Fruit fly (Drosophila melanogaster) whole organism, embryonic: ENCODE results near the gene CHKov1.
A peak's percentile ranks its signal among the peaks of the same experiment; 100 is the strongest.

Experiments used
- Bdp1 ChIP-seq: fragments of 200-800 bp; sonication (Bioruptor generic); optimal IDR thresholded peaks from 3 replicates; lab custom pipeline; 2016; ENCODE audit warnings: missing biosample characterization, missing genetic modification characterization
- Bgb ChIP-seq: fragments of 200-800 bp; sonication (Bioruptor generic); IDR thresholded peaks from 2 replicates; pipeline ENCODE4 v1.3.6; 2022; ENCODE audit warnings: missing biosample characterization, missing genetic modification characterization; ENCODE audit not compliant: partially characterized antibody
- CG10431 ChIP-seq: fragments of 200-800 bp; sonication (Bioruptor generic); optimal IDR thresholded peaks from 3 replicates; lab custom pipeline; 2018; ENCODE audit warnings: missing biosample characterization, mild to moderate bottlenecking, missing genetic modification characterization
- CG12071 ChIP-seq: fragments of 200-800 bp; sonication (Bioruptor generic); optimal IDR thresholded peaks from 3 replicates; lab custom pipeline; 2018; ENCODE audit warnings: missing biosample characterization, mild to moderate bottlenecking, missing genetic modification characterization
- CG13296 ChIP-seq: fragments of 200-800 bp; sonication (Bioruptor generic); optimal IDR thresholded peaks from 3 replicates; lab custom pipeline; 2018; ENCODE audit warnings: missing biosample characterization, mild to moderate bottlenecking, missing genetic modification characterization
- CG13424 ChIP-seq: fragments of 200-800 bp; sonication (Bioruptor generic); optimal IDR thresholded peaks from 2 replicates; lab custom pipeline; 2019; ENCODE audit warnings: missing biosample characterization, mild to moderate bottlenecking, missing genetic modification characterization, moderate library complexity
- CG13894 ChIP-seq: fragments of 200-800 bp; sonication (Bioruptor generic); optimal IDR thresholded peaks from 3 replicates; lab custom pipeline; 2018; ENCODE audit warnings: missing biosample characterization, mild to moderate bottlenecking, missing genetic modification characterization, moderate library complexity
- CG14860 ChIP-seq: fragments of 200-800 bp; sonication (Bioruptor generic); IDR thresholded peaks from 3 replicates; pipeline ENCODE4 v1.3.6; 2022; ENCODE audit warnings: missing biosample characterization, missing genetic modification characterization; ENCODE audit not compliant: partially characterized antibody
- CG14965 ChIP-seq: fragments of 200-800 bp; sonication (Bioruptor generic); optimal IDR thresholded peaks from 2 replicates; lab custom pipeline; 2016; ENCODE audit warnings: missing biosample characterization, missing genetic modification characterization, borderline replicate concordance
- CG17385 ChIP-seq: fragments of 200-800 bp; sonication (Bioruptor generic); optimal IDR thresholded peaks from 3 replicates; lab custom pipeline; 2018; ENCODE audit warnings: missing biosample characterization, mild to moderate bottlenecking, missing genetic modification characterization
- CG1792 ChIP-seq: fragments of 200-800 bp; sonication (Bioruptor generic); optimal IDR thresholded peaks from 2 replicates; lab custom pipeline; 2016; ENCODE audit warnings: missing biosample characterization, missing genetic modification characterization
- CG2199 ChIP-seq: fragments of 200-800 bp; sonication (Bioruptor generic); IDR thresholded peaks from 3 replicates; pipeline ENCODE4 v1.3.6; 2022; ENCODE audit warnings: missing biosample characterization, missing genetic modification characterization
- CG2678 ChIP-seq: fragments of 200-800 bp; sonication (Bioruptor generic); optimal IDR thresholded peaks from 3 replicates; lab custom pipeline; 2019; ENCODE audit warnings: missing biosample characterization, mild to moderate bottlenecking, missing genetic modification characterization, moderate library complexity
- CG30020 ChIP-seq: fragments of 200-800 bp; optimal IDR thresholded peaks from 2 replicates; lab custom pipeline; 2019; ENCODE audit warnings: missing biosample characterization, mild to moderate bottlenecking, missing genetic modification characterization, moderate library complexity
- CG30403 ChIP-seq: fragments of 200-800 bp; sonication (Bioruptor generic); optimal IDR thresholded peaks from 3 replicates; lab custom pipeline; 2016; ENCODE audit warnings: missing biosample characterization, missing genetic modification characterization
- CG3281 ChIP-seq: fragments of 200-800 bp; sonication (Bioruptor generic); optimal IDR thresholded peaks from 3 replicates; lab custom pipeline; 2017; ENCODE audit warnings: missing biosample characterization, mild to moderate bottlenecking, missing genetic modification characterization
- CG34376 ChIP-seq: fragments of 200-800 bp; sonication (Bioruptor generic); optimal IDR thresholded peaks from 2 replicates; lab custom pipeline; 2018; ENCODE audit warnings: missing biosample characterization, mild to moderate bottlenecking, missing genetic modification characterization
- CG3995 ChIP-seq: fragments of 200-800 bp; sonication (Bioruptor generic); optimal IDR thresholded peaks from 3 replicates; lab custom pipeline; 2016; ENCODE audit warnings: missing biosample characterization, missing genetic modification characterization
- CG42726 ChIP-seq: fragments of 200-800 bp; sonication (Bioruptor generic); IDR thresholded peaks from 2 replicates; pipeline ENCODE4 v1.3.6; 2022; ENCODE audit warnings: missing biosample characterization, missing genetic modification characterization; ENCODE audit not compliant: partially characterized antibody
- CG4404 ChIP-seq: fragments of 200-800 bp; sonication (Bioruptor generic); IDR thresholded peaks from 2 replicates; pipeline ENCODE4 v1.3.6; 2022; ENCODE audit warnings: missing biosample characterization, missing genetic modification characterization
- CG6175 ChIP-seq: fragments of 200-800 bp; sonication (Bioruptor generic); IDR thresholded peaks from 3 replicates; pipeline ENCODE4 v1.3.6; 2022; ENCODE audit warnings: missing biosample characterization, missing genetic modification characterization
- CG7357 ChIP-seq: fragments of 200-800 bp; sonication (Bioruptor generic); IDR thresholded peaks from 3 replicates; pipeline ENCODE4 v1.3.6; 2022; ENCODE audit warnings: missing biosample characterization, missing genetic modification characterization
- CG8089 ChIP-seq: fragments of 200-800 bp; sonication (Bioruptor generic); optimal IDR thresholded peaks from 3 replicates; lab custom pipeline; 2016; ENCODE audit warnings: missing biosample characterization, missing genetic modification characterization
- CG9215 ChIP-seq: fragments of 200-800 bp; sonication (Bioruptor generic); IDR thresholded peaks from 2 replicates; pipeline ENCODE4 v1.3.6; 2022; ENCODE audit warnings: missing biosample characterization, missing genetic modification characterization
- Camta ChIP-seq: fragments of 200-800 bp; sonication (Bioruptor generic); optimal IDR thresholded peaks from 2 replicates; lab custom pipeline; 2016; ENCODE audit warnings: missing biosample characterization, missing genetic modification characterization
- D19B ChIP-seq: fragments of 200-800 bp; sonication (Bioruptor generic); optimal IDR thresholded peaks from 2 replicates; lab custom pipeline; 2017; ENCODE audit warnings: missing biosample characterization, mild to moderate bottlenecking, missing genetic modification characterization
- Dp ChIP-seq: fragments of 200-800 bp; sonication (Bioruptor generic); optimal IDR thresholded peaks from 2 replicates; lab custom pipeline; 2018; ENCODE audit warnings: missing biosample characterization, mild to moderate bottlenecking, missing genetic modification characterization, moderate library complexity
- Eip74EF ChIP-seq, 2 experiments: fragments of 200-800 bp in 1 of 2; fragments of >200 bp in 1 of 2; sonication (Bioruptor generic) in 1 of 2; optimal IDR thresholded peaks; 2 replicates each; lab custom pipeline; 2017 to 2019; ENCODE audit warnings: missing biosample characterization in 2 of 2, missing genetic modification characterization in 2 of 2, mild to moderate bottlenecking in 1 of 2, moderate library complexity in 1 of 2
- Hmx ChIP-seq: fragments of 200-800 bp; sonication (Bioruptor generic); optimal IDR thresholded peaks from 2 replicates; lab custom pipeline; 2016; ENCODE audit warnings: missing biosample characterization, missing genetic modification characterization
- NC2α ChIP-seq: fragments of 200-800 bp; sonication (Bioruptor generic); optimal IDR thresholded peaks from 2 replicates; lab custom pipeline; 2016; ENCODE audit warnings: missing biosample characterization, missing genetic modification characterization
- Pdp1 ChIP-seq, 2 experiments: fragments of 200-800 bp; sonication (Bioruptor generic); optimal IDR thresholded peaks; 3 replicates each; lab custom pipeline; 2016; ENCODE audit warnings: missing biosample characterization in 2 of 2, missing genetic modification characterization in 2 of 2, mild to moderate bottlenecking in 1 of 2, moderate library complexity in 1 of 2
- Spps ChIP-seq: fragments of 200-800 bp; sonication (Bioruptor generic); optimal IDR thresholded peaks from 2 replicates; lab custom pipeline; 2018; ENCODE audit warnings: missing biosample characterization, mild to moderate bottlenecking, missing genetic modification characterization
- Vsx1 ChIP-seq: fragments of 200-800 bp; sonication (Bioruptor generic); optimal IDR thresholded peaks from 2 replicates; lab custom pipeline; 2017; ENCODE audit warnings: missing biosample characterization, mild to moderate bottlenecking, missing genetic modification characterization, missing genetic modification reagents
- ato ChIP-seq: fragments of 200-800 bp; sonication (Bioruptor generic); IDR thresholded peaks from 2 replicates; pipeline ENCODE4 v1.3.6; 2022; ENCODE audit warnings: missing biosample characterization, missing genetic modification characterization; ENCODE audit not compliant: partially characterized antibody
- crol ChIP-seq: fragments of 200-800 bp; sonication (Bioruptor generic); IDR thresholded peaks from 2 replicates; pipeline ENCODE4 v1.3.6; 2022; ENCODE audit warnings: missing biosample characterization, missing genetic modification characterization
- gce ChIP-seq: fragments of 200-800 bp; sonication (Bioruptor generic); IDR thresholded peaks from 3 replicates; pipeline ENCODE4 v1.3.6; 2022; ENCODE audit warnings: missing biosample characterization, missing genetic modification characterization
- her ChIP-seq: fragments of 200-800 bp; sonication (Bioruptor generic); optimal IDR thresholded peaks from 2 replicates; lab custom pipeline; 2016; ENCODE audit warnings: missing biosample characterization, missing genetic modification characterization
- ken ChIP-seq: fragments of 200-800 bp; sonication (Bioruptor generic); IDR thresholded peaks from 3 replicates; pipeline ENCODE4 v1.3.6; 2022; ENCODE audit warnings: missing biosample characterization, missing genetic modification characterization
- mirr ChIP-seq: fragments of 200-800 bp; sonication (Bioruptor generic); optimal IDR thresholded peaks from 3 replicates; lab custom pipeline; 2018; ENCODE audit warnings: missing biosample characterization, mild to moderate bottlenecking, missing genetic modification characterization
- prd ChIP-seq, 3 experiments: fragments of >200 bp in 2 of 3; fragments of 200-800 bp in 1 of 3; sonication (Bioruptor generic) in 1 of 3; optimal IDR thresholded peaks in 2 of 3; IDR thresholded peaks in 1 of 3; 2 replicates in 2 of 3; 3 replicates in 1 of 3; pipeline versions ENCODE4 v1.3.6 to Lab custom; 2017 to 2022; ENCODE audit warnings: missing biosample characterization in 1 of 3, missing genetic modification characterization in 1 of 3
- slbo ChIP-seq: fragments of 200-800 bp; sonication (Bioruptor generic); IDR thresholded peaks from 2 replicates; pipeline ENCODE4 v1.3.6; 2022; ENCODE audit warnings: missing biosample characterization, missing genetic modification characterization
- sug ChIP-seq: fragments of 200-800 bp; optimal IDR thresholded peaks from 2 replicates; lab custom pipeline; 2019; ENCODE audit warnings: missing biosample characterization, mild to moderate bottlenecking, missing genetic modification characterization, moderate library complexity
- tio ChIP-seq: fragments of 200-800 bp; sonication (Bioruptor generic); optimal IDR thresholded peaks from 2 replicates; lab custom pipeline; 2017; ENCODE audit warnings: missing biosample characterization, missing genetic modification characterization, inconsistent platforms
- ttk ChIP-seq: fragments of 200-800 bp; sonication (Bioruptor generic); IDR thresholded peaks from 2 replicates; pipeline ENCODE4 v2.1.2; 2022; ENCODE audit warnings: missing biosample characterization, missing genetic modification characterization

The CHKov1 gene

DNA sequence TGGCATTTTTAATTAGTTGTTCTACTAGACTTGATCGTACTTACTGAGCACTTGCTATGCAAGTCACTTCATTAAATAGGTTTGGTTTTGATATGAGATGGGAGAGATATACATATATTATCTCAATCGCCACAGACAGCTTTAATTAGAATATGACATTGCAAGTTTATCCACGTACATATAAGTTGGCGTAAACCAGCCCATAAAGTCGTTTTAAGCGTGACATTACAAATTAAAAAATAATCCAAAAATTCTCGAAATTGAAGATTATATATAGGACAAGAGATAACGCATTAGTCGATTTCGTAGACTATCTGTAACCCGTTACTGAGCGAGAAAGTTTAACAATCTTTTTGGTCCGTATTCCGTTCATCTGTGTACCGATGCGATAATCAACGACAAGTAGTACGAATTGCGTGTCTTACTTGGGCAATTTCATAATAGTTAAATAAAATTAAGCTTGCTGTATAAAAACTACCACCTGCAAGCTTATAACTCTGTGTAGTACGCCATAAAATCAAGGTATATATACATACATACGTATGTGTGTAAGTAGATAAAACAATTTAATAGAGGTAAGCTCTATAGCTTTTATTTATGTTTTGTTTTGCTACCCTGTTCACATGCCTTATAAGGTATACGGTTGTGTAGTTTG lies 8.9 kb downstream of the CHKov1 start, which contains the start of gene CG10560:
Gene CG10560, minus strand, starts transcription at position 51 of the 655 bp plus-strand sequence.
- peak; percentile 46 for TF ChIP-seq CG13296 (GFP tag; lab: Kevin White, UChicago)
- peak; percentile 69 for TF ChIP-seq sug
- TF ChIP-seq mirr: peak; percentile 30
- no peak for TF ChIP-seq gce (GFP tag; lab: Robert Waterston, UW)
- no peak for TF ChIP-seq ato
- TF ChIP-seq Eip74EF (GFP tag; optimal IDR thresholded peaks at IDR 0.05; lab: Kevin White, UChicago): peak in 1 of 2 experiments; percentile 7
- no peak for TF ChIP-seq tio (GFP tag; lab: Kevin White, UChicago)
- TF ChIP-seq Vsx1 (GFP tag; lab: Kevin White, UChicago): no peak
- TF ChIP-seq CG42726 (GFP tag; lab: Robert Waterston, UW): no peak
- TF ChIP-seq CG3281 (GFP tag; lab: Kevin White, UChicago): peak; percentile 1
- no peak for TF ChIP-seq CG4404 (GFP tag; lab: Robert Waterston, UW)
- no peak for TF ChIP-seq prd (optimal IDR thresholded peaks at IDR 0.05; lab: Kevin White, UChicago)
- no peak for TF ChIP-seq prd (GFP tag; IDR thresholded peaks at IDR 0.05; lab: Robert Waterston, UW)
- no peak for TF ChIP-seq Bgb (GFP tag; lab: Robert Waterston, UW)
- TF ChIP-seq CG2678 (tag; lab: Kevin White, UChicago): peak; percentile 43
- peak; percentile 20 for TF ChIP-seq CG12071 (GFP tag; lab: Kevin White, UChicago)
- TF ChIP-seq CG14860 (GFP tag; lab: Robert Waterston, UW): no peak
- no peak for TF ChIP-seq CG2199
- no peak for TF ChIP-seq CG14965 (GFP tag; lab: Kevin White, UChicago)
- TF ChIP-seq D19B (GFP tag; lab: Kevin White, UChicago): peak; percentile 86
- peak in 1 of 2 experiments; percentile 54 for TF ChIP-seq Pdp1 (GFP tag; optimal IDR thresholded peaks at IDR 0.05; lab: Kevin White, UChicago)
- TF ChIP-seq CG13424 (tag; lab: Kevin White, UChicago): no peak
- TF ChIP-seq slbo (GFP tag; lab: Robert Waterston, UW): no peak
- TF ChIP-seq CG34376 (GFP tag; lab: Kevin White, UChicago): peak; percentile 3
- no peak for TF ChIP-seq ttk (GFP tag; lab: Robert Waterston, UW)
- TF ChIP-seq CG10431 (GFP tag; lab: Kevin White, UChicago): no peak
- no peak for TF ChIP-seq CG1792
- no peak for TF ChIP-seq CG8089 (GFP tag; lab: Kevin White, UChicago)
- TF ChIP-seq CG13894 (tag; lab: Kevin White, UChicago): peak; percentile 67
- no peak for TF ChIP-seq CG6175 (GFP tag; lab: Robert Waterston, UW)
- TF ChIP-seq her (GFP tag; lab: Kevin White, UChicago): no peak
- TF ChIP-seq Camta (GFP tag; lab: Kevin White, UChicago): no peak
- no peak for TF ChIP-seq NC2α (GFP tag; lab: Kevin White, UChicago)
- TF ChIP-seq CG30020 (tag; lab: Kevin White, UChicago): no peak

DNA sequence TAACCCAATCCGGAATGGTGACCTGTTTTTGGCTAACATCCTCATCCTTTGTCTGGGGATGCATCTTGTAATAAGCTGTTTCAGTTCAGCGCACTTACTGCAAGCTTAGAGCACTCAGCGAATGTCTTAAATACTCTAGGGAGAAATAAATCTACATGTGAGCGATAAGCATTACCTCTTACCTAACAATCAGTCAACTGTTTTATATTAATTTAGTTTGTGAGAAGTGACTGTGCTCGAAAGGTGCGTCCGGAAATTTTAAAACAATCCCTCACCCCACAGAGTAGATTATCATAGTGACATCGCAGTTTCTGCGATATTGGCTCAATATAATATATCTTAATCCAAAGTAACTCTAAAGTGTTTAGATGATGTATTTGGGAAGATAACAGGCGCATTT lies 11.1 kb downstream of the CHKov1 start, which contains the start of gene CG10553:
Gene CG10553, minus strand, starts transcription at position 101 of the 400 bp plus-strand sequence.
- TF ChIP-seq Dp: no peak
- TF ChIP-seq prd (optimal IDR thresholded peaks at IDR 0.05; lab: Kevin White, UChicago): no peak
- TF ChIP-seq prd (GFP tag; IDR thresholded peaks at IDR 0.05; lab: Robert Waterston, UW): no peak
- no peak for TF ChIP-seq CG17385 (GFP tag; lab: Kevin White, UChicago)
- TF ChIP-seq crol (GFP tag; lab: Robert Waterston, UW): no peak
- TF ChIP-seq CG7357 (GFP tag; lab: Robert Waterston, UW): no peak
- no peak for TF ChIP-seq CG30403 (GFP tag; lab: Kevin White, UChicago)
- no peak for TF ChIP-seq CG9215 (GFP tag; lab: Robert Waterston, UW)
- no peak for TF ChIP-seq CG3995
- TF ChIP-seq ken: no peak
- TF ChIP-seq Bdp1 (GFP tag; lab: Kevin White, UChicago): no peak
- TF ChIP-seq CG34376 (GFP tag; lab: Kevin White, UChicago): no peak
- no peak for TF ChIP-seq Hmx (GFP tag; lab: Kevin White, UChicago)
- no peak for TF ChIP-seq Spps (tag; lab: Kevin White, UChicago)
